Fruit fly (Drosophila melanogaster) whole organism: ENCODE results near the gene CG43083.

ENCODE experiments used
- CG8478 ChIP-seq: fragments of >200 bp; optimal IDR thresholded peaks from 2 replicates; lab custom pipeline; 2018; ENCODE audit warnings: inconsistent platforms
- Dll ChIP-seq: fragments of >200 bp; optimal IDR thresholded peaks from 2 replicates; lab custom pipeline; 2017
- EcR ChIP-seq, 2 experiments: fragments of >200 bp; optimal IDR thresholded peaks; 2 replicates each; lab custom pipeline; 2017; ENCODE audit warnings: missing biosample characterization in 2 of 2, missing genetic modification characterization in 2 of 2, missing genetic modification reagents in 2 of 2
- pan ChIP-seq: fragments of >200 bp; optimal IDR thresholded peaks from 2 replicates; lab custom pipeline; 2017
- psq ChIP-seq: fragments of >200 bp; optimal IDR thresholded peaks from 2 replicates; lab custom pipeline; 2017
- usp ChIP-seq: fragments of >200 bp; optimal IDR thresholded peaks from 2 replicates; lab custom pipeline; 2017; ENCODE audit warnings: missing biosample characterization, missing genetic modification characterization, mixed read lengths

Gene CG43083

dm6 chr3L:15669939-15670338, 21.6 kb downstream of the CG43083 start:
- no peak for TF ChIP-seq pan
- TF ChIP-seq usp (GFP tag; lab: Kevin White, UChicago): no peak
- no peak for TF ChIP-seq CG8478 (lab: Kevin White, UChicago)
- TF ChIP-seq Dll (lab: Kevin White, UChicago): no peak
- no peak for TF ChIP-seq EcR (GFP tag; optimal IDR thresholded peaks at IDR 0.05; lab: Kevin White, UChicago)
- no peak for TF ChIP-seq psq (lab: Kevin White, UChicago)

dm6 chr3L:15670455-15670854, 22.1 kb downstream of the CG43083 start:
- no peak for TF ChIP-seq Dll (lab: Kevin White, UChicago)
- TF ChIP-seq pan: no peak
- no peak for TF ChIP-seq CG8478 (lab: Kevin White, UChicago)
- no peak for TF ChIP-seq usp (GFP tag; lab: Kevin White, UChicago)
- no peak for TF ChIP-seq psq (lab: Kevin White, UChicago)
- TF ChIP-seq EcR (GFP tag; optimal IDR thresholded peaks at IDR 0.05; lab: Kevin White, UChicago): no peak

- TF ChIP-seq psq (lab: Kevin White, UChicago) (no peak), CG8478 (lab: Kevin White, UChicago) (no peak), EcR (GFP tag; optimal IDR thresholded peaks at IDR 0.05; lab: Kevin White, UChicago) (no peak), pan (no peak), usp (GFP tag; lab: Kevin White, UChicago) (no peak), Dll (lab: Kevin White, UChicago) (no peak)
Measured at dm6 chr3L:15672800-15673199, 24.4 kb downstream of the CG43083 start.

dm6 chr3L:15675111-15675510, 26.7 kb downstream of the CG43083 start:
- TF ChIP-seq EcR (GFP tag; optimal IDR thresholded peaks at IDR 0.05; lab: Kevin White, UChicago) (no peak), CG8478 (lab: Kevin White, UChicago) (no peak)

dm6 chr3L:15677662-15678061, 29.3 kb downstream of the CG43083 start:
- TF ChIP-seq pan (no peak), EcR (GFP tag; optimal IDR thresholded peaks at IDR 0.05; lab: Kevin White, UChicago) (no peak), psq (lab: Kevin White, UChicago) (no peak)

- TF ChIP-seq psq (lab: Kevin White, UChicago) (no peak), usp (GFP tag; lab: Kevin White, UChicago) (no peak), pan (no peak), CG8478 (lab: Kevin White, UChicago) (no peak), Dll (lab: Kevin White, UChicago) (no peak), EcR (GFP tag; optimal IDR thresholded peaks at IDR 0.05; lab: Kevin White, UChicago) (no peak)
Measured at dm6 chr3L:15678284-15678683, 29.9 kb downstream of the CG43083 start.

- no peak for TF ChIP-seq CG8478 (lab: Kevin White, UChicago)
- no peak for TF ChIP-seq pan
- TF ChIP-seq EcR (GFP tag; optimal IDR thresholded peaks at IDR 0.05; lab: Kevin White, UChicago): no peak
- TF ChIP-seq usp (GFP tag; lab: Kevin White, UChicago): no peak
- no peak for TF ChIP-seq Dll (lab: Kevin White, UChicago)
- TF ChIP-seq psq (lab: Kevin White, UChicago): no peak
Measured at dm6 chr3L:15679420-15679819, 31.0 kb downstream of the CG43083 start, which contains the start of gene CG7304. TSS of gene CG7304 (plus strand) at chr3L:15679720.

dm6 chr3L:15683345-15683922, 35.1 kb downstream of the CG43083 start, which contains the start of the genes CG7579 and Pgant8:
TSS of gene CG7579 (minus strand) at chr3L:15683445.
TSS of gene Pgant8 (plus strand) at chr3L:15683872.
- TF ChIP-seq EcR (GFP tag; optimal IDR thresholded peaks at IDR 0.05; lab: Kevin White, UChicago) (no peak), CG8478 (lab: Kevin White, UChicago) (no peak), pan (no peak), usp (GFP tag; lab: Kevin White, UChicago) (no peak), psq (lab: Kevin White, UChicago) (no peak), Dll (lab: Kevin White, UChicago) (no peak)

dm6 chr3L:15684017-15684416, 35.6 kb downstream of the CG43083 start:
- TF ChIP-seq CG8478 (lab: Kevin White, UChicago): no peak
- no peak for TF ChIP-seq psq (lab: Kevin White, UChicago)
- TF ChIP-seq pan: no peak
- no peak for TF ChIP-seq EcR (GFP tag; optimal IDR thresholded peaks at IDR 0.05; lab: Kevin White, UChicago)
- TF ChIP-seq usp (GFP tag; lab: Kevin White, UChicago): no peak
- no peak for TF ChIP-seq Dll (lab: Kevin White, UChicago)

dm6 chr3L:15687802-15688201, 39.4 kb downstream of the CG43083 start, which contains the start of gene CG34452:
TSS of gene CG34452 (minus strand) at chr3L:15687902.
- TF ChIP-seq Dll (lab: Kevin White, UChicago): no peak
- no peak for TF ChIP-seq psq (lab: Kevin White, UChicago)
- TF ChIP-seq pan: no peak
- no peak for TF ChIP-seq EcR (GFP tag; optimal IDR thresholded peaks at IDR 0.05; lab: Kevin White, UChicago)

dm6 chr3L:15689518-15689917, 41.1 kb downstream of the CG43083 start:
- TF ChIP-seq psq (lab: Kevin White, UChicago) (no peak), Dll (lab: Kevin White, UChicago) (no peak), pan (no peak), usp (GFP tag; lab: Kevin White, UChicago) (no peak), CG8478 (lab: Kevin White, UChicago) (no peak), EcR (GFP tag; optimal IDR thresholded peaks at IDR 0.05; lab: Kevin White, UChicago) (no peak)
